Worm (Caenorhabditis elegans) whole organism, L4 larva: ENCODE measurements around the gene ugt-4.

Experiments
- D1046.2 ChIP-seq: fragments of 200-800 bp; sonication (Bioruptor generic); IDR thresholded peaks from 2 replicates; pipeline ENCODE4 v1.3.6; 2022; ENCODE audit warnings: missing genetic modification characterization, missing compliant biosample characterization
- F26F4.8 ChIP-seq: fragments of 200-800 bp; sonication (Bioruptor generic); conservative IDR thresholded peaks from 2 replicates; pipeline ENCODE4 v1.3.6; 2022; ENCODE audit warnings: missing genetic modification characterization, missing compliant biosample characterization
- F37D6.2 ChIP-seq: sonication (generic microtip); optimal IDR thresholded peaks from 2 replicates; lab custom pipeline; 2016; ENCODE audit warnings: mild to moderate bottlenecking, missing genetic modification characterization, missing compliant biosample characterization
- F49E8.2 ChIP-seq: sonication (generic microtip); optimal IDR thresholded peaks from 2 replicates; lab custom pipeline; 2016; ENCODE audit warnings: missing compliant biosample characterization, mild to moderate bottlenecking, missing genetic modification characterization, borderline replicate concordance
- T20F7.1 ChIP-seq: fragments of 200-800 bp; sonication (Bioruptor generic); optimal IDR thresholded peaks from 2 replicates; lab custom pipeline; 2018; ENCODE audit warnings: mild to moderate bottlenecking, missing genetic modification characterization, missing compliant biosample characterization
- Y105C5A.15 ChIP-seq: fragments of 200-800 bp; sonication (Bioruptor generic); IDR thresholded peaks from 2 replicates; pipeline ENCODE4 v1.3.6; 2022; ENCODE audit warnings: missing genetic modification characterization, missing compliant biosample characterization
- Y75B8A.6 ChIP-seq: fragments of 200-800 bp; sonication (Bioruptor generic); IDR thresholded peaks from 2 replicates; pipeline ENCODE4 v1.3.6; 2022; ENCODE audit warnings: missing genetic modification reagents, missing genetic modification characterization, missing compliant biosample characterization
- ZK337.2 ChIP-seq: fragments of 200-800 bp; sonication (Bioruptor generic); IDR thresholded peaks from 2 replicates; pipeline ENCODE4 v1.3.6; 2022; ENCODE audit warnings: missing genetic modification reagents, missing genetic modification characterization, missing compliant biosample characterization
- ceh-32 ChIP-seq: sonication (generic microtip); optimal IDR thresholded peaks from 2 replicates; lab custom pipeline; 2016; ENCODE audit warnings: mild to moderate bottlenecking, missing genetic modification characterization, missing compliant biosample characterization; ENCODE audit not compliant: poor library complexity
- ceh-44 ChIP-seq: fragments of 200-800 bp; sonication (Bioruptor generic); IDR thresholded peaks from 2 replicates; pipeline ENCODE4 v1.3.6; 2022; ENCODE audit warnings: missing genetic modification reagents, missing genetic modification characterization, missing compliant biosample characterization
- ces-1 ChIP-seq: fragments of 150-350 bp; sonication (generic microtip); optimal IDR thresholded peaks from 4 replicates; lab custom pipeline; 2014; ENCODE audit warnings: missing biosample characterization, missing genetic modification reagents, missing genetic modification characterization
- ctbp-1 ChIP-seq: fragments of 200-800 bp; sonication (Bioruptor generic); IDR thresholded peaks from 2 replicates; pipeline ENCODE4 v1.3.6; 2022; ENCODE audit warnings: missing genetic modification reagents, missing genetic modification characterization, missing compliant biosample characterization
- daf-12 ChIP-seq: fragments of 150-350 bp; optimal IDR thresholded peaks from 2 replicates; lab custom pipeline; 2014; ENCODE audit warnings: missing biosample characterization, missing genetic modification reagents, missing genetic modification characterization
- daf-16 ChIP-seq, 3 experiments: sonication (generic microtip); optimal IDR thresholded peaks; 2 replicates each; lab custom pipeline; 2016 to 2017; ENCODE audit warnings: missing genetic modification characterization in 3 of 3, missing genetic modification reagents in 3 of 3, mild to moderate bottlenecking in 2 of 3, missing compliant biosample characterization in 2 of 3, missing biosample characterization in 1 of 3, moderate library complexity in 1 of 3
- daf-19 ChIP-seq: fragments of 200-800 bp; sonication (Bioruptor generic); conservative IDR thresholded peaks from 2 replicates; pipeline ENCODE4 v1.3.6; 2022; ENCODE audit warnings: missing genetic modification characterization, missing compliant biosample characterization
- dmd-6 ChIP-seq: fragments of 200-800 bp; sonication (Bioruptor generic); IDR thresholded peaks from 2 replicates; pipeline ENCODE4 v1.3.6; 2022; ENCODE audit warnings: missing genetic modification reagents, missing genetic modification characterization, missing compliant biosample characterization
- dpl-1 ChIP-seq: fragments of 150-350 bp; optimal IDR thresholded peaks from 2 replicates; lab custom pipeline; 2014; ENCODE audit warnings: missing biosample characterization, missing genetic modification reagents, missing genetic modification characterization
- dve-1 ChIP-seq: sonication (generic microtip); optimal IDR thresholded peaks from 2 replicates; lab custom pipeline; 2017; ENCODE audit warnings: antibody characterized with exemption, mild to moderate bottlenecking, missing genetic modification characterization, missing compliant biosample characterization; ENCODE audit not compliant: insufficient read depth
- egl-43 ChIP-seq: fragments of 200-800 bp; sonication (Bioruptor generic); IDR thresholded peaks from 2 replicates; pipeline ENCODE4 v1.3.6; 2022; ENCODE audit warnings: missing genetic modification reagents, missing genetic modification characterization, missing compliant biosample characterization
- fkh-10 ChIP-seq: fragments of 150-350 bp; optimal IDR thresholded peaks from 2 replicates; lab custom pipeline; 2014; ENCODE audit warnings: missing biosample characterization, missing genetic modification reagents, missing genetic modification characterization
- hlh-11 ChIP-seq: fragments of 200-800 bp; sonication (Bioruptor generic); optimal IDR thresholded peaks from 2 replicates; lab custom pipeline; 2018; ENCODE audit warnings: mild to moderate bottlenecking, missing genetic modification characterization, missing compliant biosample characterization
- hlh-30 ChIP-seq: sonication (generic microtip); optimal IDR thresholded peaks from 2 replicates; lab custom pipeline; 2017; ENCODE audit warnings: antibody characterized with exemption, mild to moderate bottlenecking, missing genetic modification characterization, missing compliant biosample characterization; ENCODE audit not compliant: insufficient read depth
- jun-1 ChIP-seq: fragments of 150-350 bp; optimal IDR thresholded peaks from 2 replicates; lab custom pipeline; 2014; ENCODE audit warnings: missing biosample characterization, missing genetic modification reagents, missing genetic modification characterization
- madf-5 ChIP-seq, 2 experiments: fragments of 200-800 bp; sonication (Bioruptor generic); IDR thresholded peaks; 2 replicates each; pipeline ENCODE4 v1.3.6; 2022; ENCODE audit warnings: missing compliant biosample characterization in 2 of 2, missing genetic modification characterization in 2 of 2
- mes-2 ChIP-seq: sonication (generic microtip); optimal IDR thresholded peaks from 2 replicates; lab custom pipeline; 2016; ENCODE audit warnings: missing genotype, mild to moderate bottlenecking, missing genetic modification characterization, missing compliant biosample characterization; ENCODE audit not compliant: poor library complexity, severe bottlenecking
- mxl-2 ChIP-seq: fragments of 200-800 bp; sonication (Bioruptor generic); conservative IDR thresholded peaks from 2 replicates; pipeline ENCODE4 v1.3.6; 2022; ENCODE audit warnings: missing genetic modification reagents, missing genetic modification characterization, missing compliant biosample characterization
- nhr-102 ChIP-seq: sonication (generic microtip); optimal IDR thresholded peaks from 2 replicates; lab custom pipeline; 2016; ENCODE audit warnings: mild to moderate bottlenecking, missing genetic modification characterization, moderate library complexity, missing compliant biosample characterization
- nhr-11 ChIP-seq: fragments of 150-350 bp; optimal IDR thresholded peaks from 2 replicates; lab custom pipeline; 2014; ENCODE audit warnings: missing biosample characterization, missing genetic modification characterization
- nhr-28 ChIP-seq: fragments of 150-350 bp; optimal IDR thresholded peaks from 2 replicates; lab custom pipeline; 2014; ENCODE audit warnings: missing biosample characterization, missing genetic modification characterization
- nhr-48 ChIP-seq: sonication (generic microtip); optimal IDR thresholded peaks from 2 replicates; lab custom pipeline; 2016; ENCODE audit warnings: mild to moderate bottlenecking, missing genetic modification characterization, missing compliant biosample characterization
- nhr-76 ChIP-seq: fragments of 150-350 bp; optimal IDR thresholded peaks from 2 replicates; lab custom pipeline; 2014; ENCODE audit warnings: missing biosample characterization, missing genetic modification characterization
- nhr-77 ChIP-seq: fragments of 150-350 bp; optimal IDR thresholded peaks from 2 replicates; lab custom pipeline; 2014; ENCODE audit warnings: missing biosample characterization, missing genetic modification characterization
- php-3 ChIP-seq: fragments of 200-800 bp; sonication (Bioruptor generic); IDR thresholded peaks from 2 replicates; pipeline ENCODE4 v1.3.6; 2022; ENCODE audit warnings: missing genetic modification reagents, missing genetic modification characterization, missing compliant biosample characterization
- pqm-1 ChIP-seq: sonication (generic microtip); optimal IDR thresholded peaks from 2 replicates; lab custom pipeline; 2017; ENCODE audit warnings: missing biosample characterization, missing genetic modification characterization
- sdz-12 ChIP-seq: fragments of 200-800 bp; sonication (Bioruptor generic); optimal IDR thresholded peaks from 2 replicates; lab custom pipeline; 2018; ENCODE audit warnings: mild to moderate bottlenecking, missing genetic modification characterization, missing compliant biosample characterization
- set-16 ChIP-seq: fragments of 200-800 bp; sonication (Bioruptor generic); IDR thresholded peaks from 2 replicates; pipeline ENCODE4 v1.3.6; 2022; ENCODE audit warnings: missing genetic modification reagents, missing genetic modification characterization, missing compliant biosample characterization
- snpc-1.2 ChIP-seq: fragments of 200-800 bp; sonication (Bioruptor generic); IDR thresholded peaks from 2 replicates; pipeline ENCODE4 v1.3.6; 2022; ENCODE audit warnings: missing genetic modification reagents, missing genetic modification characterization, missing compliant biosample characterization
- spr-3 ChIP-seq: fragments of 200-800 bp; sonication (Bioruptor generic); optimal IDR thresholded peaks from 2 replicates; lab custom pipeline; 2018; ENCODE audit warnings: mild to moderate bottlenecking, missing genetic modification characterization, missing compliant biosample characterization
- tra-1 ChIP-seq: fragments of 200-800 bp; sonication (Bioruptor generic); IDR thresholded peaks from 2 replicates; pipeline ENCODE4 v1.3.6; 2022; ENCODE audit warnings: missing genetic modification reagents, missing genetic modification characterization, missing compliant biosample characterization
- unc-39 ChIP-seq: sonication (generic microtip); optimal IDR thresholded peaks from 2 replicates; lab custom pipeline; 2017; ENCODE audit warnings: missing biosample characterization, missing genetic modification characterization
- unc-62 ChIP-seq, 3 experiments: fragments of 150-350 bp in 1 of 3; sonication (generic microtip); optimal IDR thresholded peaks in 2 of 3; peaks in 1 of 3; 1 replicate in 1 of 3; 2 replicates in 2 of 3; lab custom pipeline; 2014 to 2017; ENCODE audit warnings: missing biosample characterization in 3 of 3, missing genetic modification characterization in 3 of 3, missing genetic modification reagents in 3 of 3, missing genotype in 1 of 3
- zfp-2 ChIP-seq: sonication (generic microtip); optimal IDR thresholded peaks from 2 replicates; lab custom pipeline; 2016; ENCODE audit warnings: mild to moderate bottlenecking, missing genetic modification characterization, missing compliant biosample characterization
- ztf-7 ChIP-seq: fragments of 150-350 bp; optimal IDR thresholded peaks from 2 replicates; lab custom pipeline; 2014; ENCODE audit warnings: missing biosample characterization, missing genetic modification characterization

ugt-4 gene

DNA sequence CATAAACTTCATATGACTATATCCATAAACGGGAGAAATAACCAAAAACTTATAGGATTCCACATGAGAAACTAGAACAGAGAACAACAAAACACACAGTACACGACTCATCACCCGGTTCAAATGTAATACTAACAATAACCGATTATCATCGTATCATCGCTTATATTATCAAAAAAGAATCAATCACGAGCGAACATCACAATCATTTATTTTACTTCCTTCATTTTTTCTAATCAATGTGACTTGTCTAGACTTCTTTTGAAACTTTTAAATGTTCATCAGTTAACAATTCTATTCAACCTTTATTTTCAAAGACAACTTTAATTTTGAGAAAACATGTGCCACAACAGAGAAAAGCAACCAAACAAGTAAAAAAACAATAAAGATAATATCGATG, at the start of gene ugt-4:
Gene ugt-4, minus strand, starts transcription at position 141 of the 400 bp plus-strand sequence.
- TF ChIP-seq ces-1 (GFP tag; lab: Kevin White, UChicago) (no peak), jun-1 (no peak), daf-19 (GFP tag; lab: Robert Waterston, UW) (no peak), ztf-7 (tag; lab: Kevin White, UChicago) (no peak), F49E8.2 (tag; lab: Kevin White, UChicago) (no peak), D1046.2 (no peak), dmd-6 (GFP tag; lab: Robert Waterston, UW) (peak; percentile 61; the same call in 1 of the 2 replicates), dve-1 (tag; lab: Kevin White, UChicago) (peak; percentile 67), egl-43 (no peak), ctbp-1 (GFP tag; lab: Robert Waterston, UW) (no peak), nhr-77 (tag; lab: Kevin White, UChicago) (peak; percentile 53), set-16 (GFP tag; lab: Robert Waterston, UW) (no peak), sdz-12 (GFP tag; lab: Kevin White, UChicago) (no peak), mxl-2 (GFP tag; lab: Robert Waterston, UW) (no peak), T20F7.1 (peak; percentile 52), nhr-11 (tag; lab: Kevin White, UChicago) (no peak), unc-39 (no peak), zfp-2 (tag; lab: Kevin White, UChicago) (no peak), ceh-44 (no peak), Y75B8A.6 (GFP tag; lab: Robert Waterston, UW) (no peak), F26F4.8 (GFP tag; lab: Robert Waterston, UW) (no peak), daf-16 (GFP tag; optimal IDR thresholded peaks at IDR 0.05; lab: Kevin White, UChicago) (no peak), daf-16 (tag; optimal IDR thresholded peaks at IDR 0.05; lab: Kevin White, UChicago) (peak; percentile 35), hlh-30 (tag; lab: Kevin White, UChicago) (peak; percentile 65), hlh-11 (tag; lab: Kevin White, UChicago) (peak; percentile 65), dpl-1 (no peak), mes-2 (no peak), snpc-1.2 (GFP tag; lab: Robert Waterston, UW) (no peak), unc-62 (GFP tag; optimal IDR thresholded peaks at IDR 0.05 in 1 of 2; lab: Kevin White, UChicago) (peak in 1 of 2 experiments; percentile 80), unc-62 (tag; optimal IDR thresholded peaks at IDR 0.05; lab: Kevin White, UChicago) (no peak), Y105C5A.15 (no peak), php-3 (GFP tag; lab: Robert Waterston, UW) (0 out of 2 replicates have a peak, but pooled peaks have one; percentile 6), madf-5 (GFP tag; IDR thresholded peaks at IDR 0.05; lab: Robert Waterston, UW) (no peak), tra-1 (no peak), nhr-102 (tag; lab: Kevin White, UChicago) (no peak), daf-12 (tag; lab: Kevin White, UChicago) (no peak), ZK337.2 (GFP tag; lab: Robert Waterston, UW) (no peak), spr-3 (no peak), F37D6.2 (tag; lab: Kevin White, UChicago) (no peak), nhr-76 (tag; lab: Kevin White, UChicago) (no peak), nhr-48 (no peak), fkh-10 (GFP tag; lab: Kevin White, UChicago) (no peak), nhr-28 (tag; lab: Kevin White, UChicago) (peak; percentile 75), ceh-32 (tag; lab: Kevin White, UChicago) (no peak), pqm-1 (tag; lab: Kevin White, UChicago) (peak; percentile 49)
